Fruit fly (Drosophila melanogaster) whole organism, embryonic: ENCODE results near the gene CG32295.
A peak's percentile ranks its signal among the peaks of the same experiment; 100 is the strongest.

ENCODE experiments used
- CG10147 ChIP-seq: fragments of 200-800 bp; sonication (Bioruptor generic); optimal IDR thresholded peaks from 2 replicates; lab custom pipeline; 2019; ENCODE audit warnings: missing biosample characterization, mild to moderate bottlenecking, missing genetic modification characterization, moderate library complexity
- CG10979 ChIP-seq: fragments of 200-800 bp; sonication (Bioruptor generic); optimal IDR thresholded peaks from 2 replicates; lab custom pipeline; 2018; ENCODE audit warnings: missing biosample characterization, mild to moderate bottlenecking, missing genetic modification characterization, moderate library complexity
- CG11085 ChIP-seq: fragments of 200-800 bp; sonication (Bioruptor generic); IDR thresholded peaks from 2 replicates; pipeline ENCODE4 v1.3.6; 2022; ENCODE audit warnings: missing biosample characterization, missing genetic modification characterization
- CG12219 ChIP-seq: fragments of 200-800 bp; sonication (Bioruptor generic); optimal IDR thresholded peaks from 3 replicates; lab custom pipeline; 2018; ENCODE audit warnings: missing biosample characterization, mild to moderate bottlenecking, missing genetic modification characterization
- CG13296 ChIP-seq: fragments of 200-800 bp; sonication (Bioruptor generic); optimal IDR thresholded peaks from 3 replicates; lab custom pipeline; 2018; ENCODE audit warnings: missing biosample characterization, mild to moderate bottlenecking, missing genetic modification characterization
- CG13424 ChIP-seq: fragments of 200-800 bp; sonication (Bioruptor generic); optimal IDR thresholded peaks from 2 replicates; lab custom pipeline; 2019; ENCODE audit warnings: missing biosample characterization, mild to moderate bottlenecking, missing genetic modification characterization, moderate library complexity
- CG14014 ChIP-seq: fragments of 200-800 bp; sonication (Bioruptor generic); IDR thresholded peaks from 2 replicates; pipeline ENCODE4 v1.3.6; 2022; ENCODE audit warnings: missing biosample characterization, missing genetic modification characterization
- CG15269 ChIP-seq: fragments of 200-800 bp; sonication (Bioruptor generic); optimal IDR thresholded peaks from 2 replicates; lab custom pipeline; 2018; ENCODE audit warnings: missing biosample characterization, mild to moderate bottlenecking, missing genetic modification characterization, moderate library complexity
- CG16863 ChIP-seq: fragments of 200-800 bp; sonication (Bioruptor generic); optimal IDR thresholded peaks from 3 replicates; lab custom pipeline; 2016; ENCODE audit warnings: missing biosample characterization, missing genetic modification characterization
- CG17361 ChIP-seq: fragments of 200-800 bp; sonication (Bioruptor generic); IDR thresholded peaks from 3 replicates; pipeline ENCODE4 v1.3.6; 2022; ENCODE audit warnings: missing biosample characterization, missing genetic modification characterization
- CG17802 ChIP-seq: fragments of 200-800 bp; sonication (Bioruptor generic); optimal IDR thresholded peaks from 2 replicates; lab custom pipeline; 2018; ENCODE audit warnings: missing biosample characterization, mild to moderate bottlenecking, missing genetic modification characterization, moderate library complexity
- CG31388 ChIP-seq: fragments of 200-800 bp; sonication (Bioruptor generic); optimal IDR thresholded peaks from 2 replicates; lab custom pipeline; 2016; ENCODE audit warnings: missing biosample characterization, missing genetic modification characterization
- CG34224 ChIP-seq: fragments of 200-800 bp; sonication (Bioruptor generic); IDR thresholded peaks from 3 replicates; pipeline ENCODE4 v1.3.6; 2022; ENCODE audit warnings: missing biosample characterization, missing genetic modification characterization; ENCODE audit not compliant: partially characterized antibody
- CG5245 ChIP-seq: fragments of 200-800 bp; sonication (Bioruptor generic); optimal IDR thresholded peaks from 3 replicates; lab custom pipeline; 2016; ENCODE audit warnings: missing biosample characterization, missing genetic modification characterization
- CG7357 ChIP-seq: fragments of 200-800 bp; sonication (Bioruptor generic); IDR thresholded peaks from 3 replicates; pipeline ENCODE4 v1.3.6; 2022; ENCODE audit warnings: missing biosample characterization, missing genetic modification characterization
- CG8765 ChIP-seq: fragments of 200-800 bp; sonication (Bioruptor generic); IDR thresholded peaks from 2 replicates; pipeline ENCODE4 v1.3.6; 2022; ENCODE audit warnings: missing biosample characterization, missing genetic modification characterization
- CG8924 ChIP-seq: fragments of 200-800 bp; optimal IDR thresholded peaks from 3 replicates; lab custom pipeline; 2019; ENCODE audit warnings: missing biosample characterization, mild to moderate bottlenecking, missing genetic modification characterization, moderate library complexity
- Dad ChIP-seq: fragments of 200-800 bp; sonication (Bioruptor generic); optimal IDR thresholded peaks from 3 replicates; lab custom pipeline; 2016; ENCODE audit warnings: missing biosample characterization, missing genetic modification characterization
- Dll ChIP-seq: fragments of 200-800 bp; sonication (Bioruptor generic); IDR thresholded peaks from 4 replicates; pipeline ENCODE4 v1.3.6; 2022; ENCODE audit warnings: missing biosample characterization, missing genetic modification characterization; ENCODE audit not compliant: partially characterized antibody
- Dref ChIP-seq: fragments of 200-800 bp; sonication (Bioruptor generic); IDR thresholded peaks from 2 replicates; pipeline ENCODE4 v1.3.6; 2022; ENCODE audit warnings: missing biosample characterization, missing genetic modification characterization
- Eip74EF ChIP-seq, 2 experiments: fragments of 200-800 bp in 1 of 2; fragments of >200 bp in 1 of 2; sonication (Bioruptor generic) in 1 of 2; optimal IDR thresholded peaks; 2 replicates each; lab custom pipeline; 2017 to 2019; ENCODE audit warnings: missing biosample characterization in 2 of 2, missing genetic modification characterization in 2 of 2, mild to moderate bottlenecking in 1 of 2, moderate library complexity in 1 of 2
- Fer1 ChIP-seq: fragments of 200-800 bp; sonication (Bioruptor generic); optimal IDR thresholded peaks from 2 replicates; lab custom pipeline; 2017; ENCODE audit warnings: missing biosample characterization, mild to moderate bottlenecking, missing genetic modification characterization
- H15 ChIP-seq: fragments of 200-800 bp; sonication (Bioruptor generic); IDR thresholded peaks from 3 replicates; pipeline ENCODE4 v1.3.6; 2022; ENCODE audit warnings: missing biosample characterization, missing genetic modification characterization
- Hr78 ChIP-seq, 2 experiments: fragments of 200-800 bp in 1 of 2; fragments of >200 bp in 1 of 2; sonication (Bioruptor generic) in 1 of 2; optimal IDR thresholded peaks; 2 replicates each; lab custom pipeline; 2017 to 2019; ENCODE audit warnings: missing biosample characterization in 2 of 2, missing genetic modification characterization in 2 of 2, mild to moderate bottlenecking in 1 of 2, moderate library complexity in 1 of 2
- MBD-R2 ChIP-seq: fragments of 200-800 bp; sonication (Bioruptor generic); IDR thresholded peaks from 2 replicates; pipeline ENCODE4 v1.3.6; 2022; ENCODE audit warnings: missing biosample characterization, missing genetic modification characterization
- Myb ChIP-seq: fragments of 200-800 bp; sonication (Bioruptor generic); optimal IDR thresholded peaks from 2 replicates; lab custom pipeline; 2016; ENCODE audit warnings: missing biosample characterization, missing genetic modification characterization
- NC2α ChIP-seq: fragments of 200-800 bp; sonication (Bioruptor generic); optimal IDR thresholded peaks from 2 replicates; lab custom pipeline; 2016; ENCODE audit warnings: missing biosample characterization, missing genetic modification characterization
- NK7.1 ChIP-seq: fragments of 200-800 bp; sonication (Bioruptor generic); optimal IDR thresholded peaks from 3 replicates; lab custom pipeline; 2016; ENCODE audit warnings: missing biosample characterization, missing genetic modification characterization
- Oaz ChIP-seq: fragments of 200-800 bp; sonication (Bioruptor generic); IDR thresholded peaks from 2 replicates; pipeline ENCODE4 v1.3.6; 2022; ENCODE audit warnings: missing biosample characterization, missing genetic modification characterization
- Opbp ChIP-seq: fragments of 200-800 bp; sonication (Bioruptor generic); IDR thresholded peaks from 3 replicates; pipeline ENCODE4 v1.3.6; 2022; ENCODE audit warnings: missing biosample characterization, missing genetic modification characterization; ENCODE audit not compliant: partially characterized antibody
- PHDP ChIP-seq: fragments of 200-800 bp; sonication (Bioruptor generic); optimal IDR thresholded peaks from 3 replicates; lab custom pipeline; 2018; ENCODE audit warnings: missing biosample characterization, mild to moderate bottlenecking, missing genetic modification characterization, moderate library complexity
- Poxn ChIP-seq: fragments of 200-800 bp; sonication (Bioruptor generic); IDR thresholded peaks from 2 replicates; pipeline ENCODE4 v1.3.6; 2022; ENCODE audit warnings: missing biosample characterization, missing genetic modification characterization
- ap ChIP-seq: fragments of 200-800 bp; sonication (Bioruptor generic); IDR thresholded peaks from 2 replicates; pipeline ENCODE4 v1.3.6; 2022; ENCODE audit warnings: missing biosample characterization, missing genetic modification characterization
- bigmax ChIP-seq: fragments of 200-800 bp; sonication (Bioruptor generic); optimal IDR thresholded peaks from 2 replicates; lab custom pipeline; 2018; ENCODE audit warnings: missing biosample characterization, mild to moderate bottlenecking, missing genetic modification characterization
- cad ChIP-seq: fragments of >200 bp; optimal IDR thresholded peaks from 2 replicates; lab custom pipeline; 2017; ENCODE audit warnings: missing biosample characterization, missing genetic modification characterization
- cato ChIP-seq: fragments of 200-800 bp; sonication (Bioruptor generic); optimal IDR thresholded peaks from 2 replicates; lab custom pipeline; 2016; ENCODE audit warnings: missing biosample characterization, missing genetic modification characterization, borderline replicate concordance
- caup ChIP-seq: fragments of 200-800 bp; sonication (Bioruptor generic); optimal IDR thresholded peaks from 3 replicates; lab custom pipeline; 2017; ENCODE audit warnings: missing biosample characterization, mild to moderate bottlenecking, missing genetic modification characterization, moderate library complexity; ENCODE audit not compliant: severe bottlenecking
- crol ChIP-seq: fragments of 200-800 bp; sonication (Bioruptor generic); IDR thresholded peaks from 2 replicates; pipeline ENCODE4 v1.3.6; 2022; ENCODE audit warnings: missing biosample characterization, missing genetic modification characterization
- ewg ChIP-seq: fragments of 200-800 bp; sonication (Bioruptor generic); optimal IDR thresholded peaks from 3 replicates; lab custom pipeline; 2017; ENCODE audit warnings: mild to moderate bottlenecking, missing biosample characterization, missing genetic modification reagents, missing genetic modification characterization
- gce ChIP-seq: fragments of 200-800 bp; sonication (Bioruptor generic); IDR thresholded peaks from 3 replicates; pipeline ENCODE4 v1.3.6; 2022; ENCODE audit warnings: missing biosample characterization, missing genetic modification characterization
- lbe ChIP-seq: fragments of 200-800 bp; sonication (Bioruptor generic); optimal IDR thresholded peaks from 2 replicates; lab custom pipeline; 2016; ENCODE audit warnings: missing biosample characterization, mild to moderate bottlenecking, missing genetic modification characterization
- lov ChIP-seq, 2 experiments: fragments of 200-800 bp in 1 of 2; fragments of >200 bp in 1 of 2; sonication (Bioruptor generic) in 1 of 2; IDR thresholded peaks in 1 of 2; optimal IDR thresholded peaks in 1 of 2; 2 replicates in 1 of 2; 3 replicates in 1 of 2; pipeline versions ENCODE4 v1.3.6 to Lab custom; 2017 to 2022; ENCODE audit warnings: missing biosample characterization in 1 of 2, missing genetic modification characterization in 1 of 2
- mam ChIP-seq: fragments of 200-800 bp; sonication (Bioruptor generic); optimal IDR thresholded peaks from 3 replicates; lab custom pipeline; 2016; ENCODE audit warnings: missing biosample characterization, missing genetic modification characterization
- mirr ChIP-seq: fragments of 200-800 bp; sonication (Bioruptor generic); optimal IDR thresholded peaks from 3 replicates; lab custom pipeline; 2018; ENCODE audit warnings: missing biosample characterization, mild to moderate bottlenecking, missing genetic modification characterization
- prd ChIP-seq, 3 experiments: fragments of >200 bp in 2 of 3; fragments of 200-800 bp in 1 of 3; sonication (Bioruptor generic) in 1 of 3; optimal IDR thresholded peaks in 2 of 3; IDR thresholded peaks in 1 of 3; 2 replicates in 2 of 3; 3 replicates in 1 of 3; pipeline versions ENCODE4 v1.3.6 to Lab custom; 2017 to 2022; ENCODE audit warnings: missing biosample characterization in 1 of 3, missing genetic modification characterization in 1 of 3
- salm ChIP-seq: fragments of 200-800 bp; sonication (Bioruptor generic); optimal IDR thresholded peaks from 2 replicates; lab custom pipeline; 2018; ENCODE audit warnings: missing biosample characterization, mild to moderate bottlenecking, missing genetic modification characterization
- sim ChIP-seq: fragments of 200-800 bp; sonication (Bioruptor generic); IDR thresholded peaks from 2 replicates; pipeline ENCODE4 v1.3.6; 2022; ENCODE audit warnings: missing biosample characterization, missing genetic modification characterization
- sob ChIP-seq: fragments of 200-800 bp; sonication (Bioruptor generic); IDR thresholded peaks from 2 replicates; pipeline ENCODE4 v1.3.6; 2022; ENCODE audit warnings: missing biosample characterization, missing genetic modification characterization
- vvl ChIP-seq: fragments of 200-800 bp; sonication (Bioruptor generic); IDR thresholded peaks from 2 replicates; pipeline ENCODE4 v1.3.6; 2022; ENCODE audit warnings: missing biosample characterization, missing genetic modification characterization

CG32295 gene

dm6 chr3L:2501764-2502163, 25.0 kb downstream of the CG32295 start (continued):
- peak; percentile 68 for TF ChIP-seq caup (GFP tag; lab: Kevin White, UChicago)
- no peak for TF ChIP-seq cad
- peak; percentile 76 for TF ChIP-seq vvl (GFP tag; lab: Robert Waterston, UW)
- peak; percentile 66 for TF ChIP-seq CG8924 (tag; lab: Kevin White, UChicago)
- peak; percentile 58; the same call in 1 of the 2 replicates for TF ChIP-seq MBD-R2 (GFP tag; lab: Robert Waterston, UW)
- TF ChIP-seq mam (GFP tag; lab: Kevin White, UChicago) = peak; percentile 68
- no peak for TF ChIP-seq prd (optimal IDR thresholded peaks at IDR 0.05; lab: Kevin White, UChicago)
- peak; percentile 72 for TF ChIP-seq prd (GFP tag; IDR thresholded peaks at IDR 0.05; lab: Robert Waterston, UW)
- TF ChIP-seq Opbp (GFP tag; lab: Robert Waterston, UW) = no peak
- no peak for TF ChIP-seq ewg
- peak; percentile 61; the same call in 2 of the 3 replicates for TF ChIP-seq CG7357 (GFP tag; lab: Robert Waterston, UW)
- TF ChIP-seq Eip74EF (GFP tag; optimal IDR thresholded peaks at IDR 0.05; lab: Kevin White, UChicago) = no peak
- TF ChIP-seq CG17361 (GFP tag; lab: Robert Waterston, UW) = peak; percentile 61; the same call in 2 of the 3 replicates
- TF ChIP-seq mirr (GFP tag; lab: Kevin White, UChicago) = peak; percentile 51
- no peak for TF ChIP-seq gce
- no peak for TF ChIP-seq ap (GFP tag; lab: Robert Waterston, UW)
- TF ChIP-seq CG12219 (GFP tag; lab: Kevin White, UChicago) = no peak
- TF ChIP-seq CG34224 = no peak
- no peak for TF ChIP-seq Hr78 (GFP tag; optimal IDR thresholded peaks at IDR 0.05; lab: Kevin White, UChicago)
- peak; percentile 67 for TF ChIP-seq PHDP (tag; lab: Kevin White, UChicago)
- no peak for TF ChIP-seq cato (GFP tag; lab: Kevin White, UChicago)
- no peak for TF ChIP-seq CG10979 (tag; lab: Kevin White, UChicago)
- TF ChIP-seq CG31388 = no peak
- peak; percentile 72 for TF ChIP-seq Fer1 (GFP tag; lab: Kevin White, UChicago)
- peak; percentile 27; the same call in 1 of the 2 replicates for TF ChIP-seq Oaz (GFP tag; lab: Robert Waterston, UW)
- TF ChIP-seq CG8765 (GFP tag; lab: Robert Waterston, UW) = peak; percentile 36; the same call in 1 of the 2 replicates
- TF ChIP-seq Dad = peak; percentile 27
- TF ChIP-seq sim (GFP tag; lab: Robert Waterston, UW) = no peak
- no peak for TF ChIP-seq CG16863 (GFP tag; lab: Kevin White, UChicago)
- peak; percentile 27 for TF ChIP-seq CG13296 (GFP tag; lab: Kevin White, UChicago)
- TF ChIP-seq NC2α (GFP tag; lab: Kevin White, UChicago) = no peak
- peak; percentile 72 for TF ChIP-seq CG15269 (tag; lab: Kevin White, UChicago)
- TF ChIP-seq lov (optimal IDR thresholded peaks at IDR 0.05; lab: Kevin White, UChicago) = no peak
- no peak for TF ChIP-seq lov (GFP tag; IDR thresholded peaks at IDR 0.05; lab: Robert Waterston, UW)
- no peak for TF ChIP-seq crol (GFP tag; lab: Robert Waterston, UW)
- peak; percentile 3 for TF ChIP-seq Myb
- no peak for TF ChIP-seq salm
- TF ChIP-seq CG13424 (tag; lab: Kevin White, UChicago) = no peak
- no peak for TF ChIP-seq Poxn (GFP tag; lab: Robert Waterston, UW)
- no peak for TF ChIP-seq Dref (GFP tag; lab: Robert Waterston, UW)
- peak; percentile 69 for TF ChIP-seq CG14014 (GFP tag; lab: Robert Waterston, UW)
- no peak for TF ChIP-seq lbe (GFP tag; lab: Kevin White, UChicago)
- peak; percentile 73 for TF ChIP-seq CG10147 (GFP tag; lab: Kevin White, UChicago)
- no peak for TF ChIP-seq NK7.1 (GFP tag; lab: Kevin White, UChicago)
- no peak for TF ChIP-seq bigmax (GFP tag; lab: Kevin White, UChicago)
- peak; percentile 56 for TF ChIP-seq CG11085 (GFP tag; lab: Robert Waterston, UW)
- no peak for TF ChIP-seq CG17802
- TF ChIP-seq Dll = no peak
- peak; percentile 69 for TF ChIP-seq sob
- TF ChIP-seq CG5245 (GFP tag; lab: Kevin White, UChicago) = peak; percentile 18
- peak; percentile 6; the same call in 1 of the 3 replicates for TF ChIP-seq H15
